Worm (Caenorhabditis elegans): ENCODE data around the gene Y25C1A.7.

The Y25C1A.7 gene

ce11 chrII:3053689-3054088 lies 17.2 kb downstream of the Y25C1A.7 start:
- TF ChIP-seq Y55F3AM.14 (GFP tag; optimal IDR thresholded peaks at IDR 0.05), result no peak
- TF ChIP-seq alr-1 (tag; optimal IDR thresholded peaks at IDR 0.05), result no peak
- TF ChIP-seq peb-1 (tag; optimal IDR thresholded peaks at IDR 0.05), result no peak
- no peak for TF ChIP-seq R02D3.7 (tag; optimal IDR thresholded peaks at IDR 0.05)
- no peak for TF ChIP-seq elt-3 (tag; optimal IDR thresholded peaks at IDR 0.05)
- TF ChIP-seq aly-2 (tag; optimal IDR thresholded peaks at IDR 0.05), result no peak
- TF ChIP-seq dmd-4 (tag; optimal IDR thresholded peaks at IDR 0.05), result no peak
- no peak for TF ChIP-seq mbf-1 (tag; optimal IDR thresholded peaks at IDR 0.05)
- no peak for TF ChIP-seq lin-13 (GFP tag; optimal IDR thresholded peaks at IDR 0.05)
- no peak for TF ChIP-seq lsy-2 (tag; optimal IDR thresholded peaks at IDR 0.05)
- no peak for TF ChIP-seq nhr-12 (tag; optimal IDR thresholded peaks at IDR 0.05)

ce11 chrII:3052843-3053242 lies 18.0 kb downstream of the Y25C1A.7 start:
- TF ChIP-seq mbf-1 (tag; optimal IDR thresholded peaks at IDR 0.05) (no peak), ztf-4 (tag; optimal IDR thresholded peaks at IDR 0.05) (no peak), sem-4 (tag; optimal IDR thresholded peaks at IDR 0.05) (no peak), nhr-6 (tag; optimal IDR thresholded peaks at IDR 0.05) (no peak), nhr-11 (tag; optimal IDR thresholded peaks at IDR 0.05) (no peak), F13H6.1 (tag; optimal IDR thresholded peaks at IDR 0.05) (no peak)

DNA sequence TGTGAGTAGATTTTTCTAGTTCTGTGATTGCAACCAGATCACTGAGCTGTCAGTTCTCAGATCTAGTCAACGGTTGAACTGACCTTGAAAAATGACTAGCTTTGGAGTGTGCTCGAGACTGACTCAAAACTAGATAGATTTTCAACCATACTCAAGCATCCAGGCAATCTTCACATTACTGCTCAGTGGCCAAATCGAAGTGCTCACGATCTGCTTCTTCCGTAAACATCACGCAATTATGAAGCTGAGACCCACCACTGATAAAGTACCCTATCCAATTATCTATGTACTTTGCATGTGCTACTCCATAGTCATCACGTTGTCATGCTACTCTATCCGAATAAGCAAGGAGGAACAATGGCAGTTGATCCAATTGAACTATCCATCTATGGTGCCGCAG lies 19.5 kb downstream of the Y25C1A.7 start:
- no peak for TF ChIP-seq dmd-4 (tag; optimal IDR thresholded peaks at IDR 0.05)
- TF ChIP-seq nhr-12 (tag; optimal IDR thresholded peaks at IDR 0.05), result no peak
- no peak for TF ChIP-seq Y55F3AM.14 (GFP tag; optimal IDR thresholded peaks at IDR 0.05)
- no peak for TF ChIP-seq lin-11 (tag; optimal IDR thresholded peaks at IDR 0.05)
- no peak for TF ChIP-seq nhr-10 (tag; optimal IDR thresholded peaks at IDR 0.05)
- TF ChIP-seq snpc-4 (tag; optimal IDR thresholded peaks at IDR 0.05), result no peak
- TF ChIP-seq C34F6.9 (tag; optimal IDR thresholded peaks at IDR 0.05), result no peak
- no peak for TF ChIP-seq nhr-23 (tag; optimal IDR thresholded peaks at IDR 0.05)
- TF ChIP-seq nhr-77 (tag; optimal IDR thresholded peaks at IDR 0.05), result no peak
- TF ChIP-seq sem-4 (tag; optimal IDR thresholded peaks at IDR 0.05), result no peak
- TF ChIP-seq unc-55 (GFP tag; optimal IDR thresholded peaks at IDR 0.05), result no peak
- no peak for TF ChIP-seq blmp-1 (tag; optimal IDR thresholded peaks at IDR 0.05; ENCODE audit: insufficient read depth)
- no peak for TF ChIP-seq crh-2 (tag; optimal IDR thresholded peaks at IDR 0.05)
- TF ChIP-seq mab-5 (tag; optimal IDR thresholded peaks at IDR 0.05), result no peak
- no peak for TF ChIP-seq ZK546.5 (tag; optimal IDR thresholded peaks at IDR 0.05)
- TF ChIP-seq egl-27 (tag; optimal IDR thresholded peaks at IDR 0.05), result no peak
- no peak for TF ChIP-seq aly-2 (tag; optimal IDR thresholded peaks at IDR 0.05)
- TF ChIP-seq unc-62 (GFP tag; optimal IDR thresholded peaks at IDR 0.05), result no peak

DNA sequence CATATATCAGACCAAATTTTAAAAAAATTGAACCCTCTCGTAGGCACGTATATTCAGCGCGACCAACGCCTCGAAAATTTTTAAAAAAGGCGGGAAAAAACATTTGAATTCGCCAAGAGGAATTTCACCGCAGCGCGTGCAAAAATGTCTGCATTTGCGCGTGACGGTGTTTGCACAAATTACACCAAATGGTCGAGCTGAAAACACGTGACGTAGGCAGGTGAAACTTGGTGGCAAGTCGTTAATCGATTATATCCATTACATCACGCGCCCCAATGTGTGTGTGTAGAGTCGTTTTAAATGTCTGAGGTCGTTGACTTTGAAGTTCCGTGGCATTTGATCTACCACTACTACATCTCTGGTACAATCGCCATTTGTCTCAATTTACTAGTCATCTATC lies 20.2 kb downstream of the Y25C1A.7 start, which contains the start of gene sri-31:
Gene sri-31, plus strand, starts transcription at position 301 of the 400 bp plus-strand sequence.
- TF ChIP-seq Y55F3AM.14 (GFP tag; optimal IDR thresholded peaks at IDR 0.05), result no peak
- no peak for TF ChIP-seq peb-1 (tag; optimal IDR thresholded peaks at IDR 0.05)
- no peak for TF ChIP-seq R02D3.7 (tag; optimal IDR thresholded peaks at IDR 0.05)
- no peak for TF ChIP-seq nhr-23 (tag; optimal IDR thresholded peaks at IDR 0.05)
- no peak for TF ChIP-seq skn-1 (tag; optimal IDR thresholded peaks at IDR 0.05)
- no peak for TF ChIP-seq lin-11 (tag; optimal IDR thresholded peaks at IDR 0.05)
- TF ChIP-seq sma-3 (GFP tag; optimal IDR thresholded peaks at IDR 0.05), result no peak
- TF ChIP-seq fos-1 (tag; optimal IDR thresholded peaks at IDR 0.05), result no peak
- no peak for TF ChIP-seq egl-27 (tag; optimal IDR thresholded peaks at IDR 0.05)
- TF ChIP-seq nhr-21 (tag; optimal IDR thresholded peaks at IDR 0.05), result no peak
- TF ChIP-seq dmd-4 (tag; optimal IDR thresholded peaks at IDR 0.05), result no peak
- no peak for TF ChIP-seq nhr-10 (tag; optimal IDR thresholded peaks at IDR 0.05)
- TF ChIP-seq ceh-82 (tag; optimal IDR thresholded peaks at IDR 0.05), result no peak
- no peak for TF ChIP-seq ztf-4 (tag; optimal IDR thresholded peaks at IDR 0.05)
- TF ChIP-seq crh-2 (tag; optimal IDR thresholded peaks at IDR 0.05), result no peak
- TF ChIP-seq sma-9 (GFP tag; optimal IDR thresholded peaks at IDR 0.05), result no peak
- TF ChIP-seq sma-9 (tag; optimal IDR thresholded peaks at IDR 0.05), result no peak
- TF ChIP-seq nhr-77 (tag; optimal IDR thresholded peaks at IDR 0.05), result no peak
- no peak for TF ChIP-seq alr-1 (tag; optimal IDR thresholded peaks at IDR 0.05)
- no peak for TF ChIP-seq lsy-2 (tag; optimal IDR thresholded peaks at IDR 0.05)
- TF ChIP-seq gmeb-1 (tag; optimal IDR thresholded peaks at IDR 0.05), result no peak
